Worm (Caenorhabditis elegans) whole organism, L4 larva: ENCODE measurements around the gene C05C8.7.

Experiments used
- D1046.2 ChIP-seq: fragments of 200-800 bp; sonication (Bioruptor generic); IDR thresholded peaks from 2 replicates; pipeline ENCODE4 v1.3.6; 2022; ENCODE audit warnings: missing genetic modification characterization, missing compliant biosample characterization
- F10B5.3 ChIP-seq: sonication (generic microtip); optimal IDR thresholded peaks from 2 replicates; lab custom pipeline; 2016; ENCODE audit warnings: mild to moderate bottlenecking, missing genetic modification characterization, missing compliant biosample characterization
- F49E8.2 ChIP-seq: sonication (generic microtip); optimal IDR thresholded peaks from 2 replicates; lab custom pipeline; 2016; ENCODE audit warnings: missing compliant biosample characterization, mild to moderate bottlenecking, missing genetic modification characterization, borderline replicate concordance
- R02D3.7 ChIP-seq: fragments of 150-350 bp; sonication (generic microtip); optimal IDR thresholded peaks from 3 replicates; lab custom pipeline; 2014; ENCODE audit warnings: missing biosample characterization, missing genetic modification characterization
- T26A8.4 ChIP-seq: fragments of 200-800 bp; sonication (Bioruptor generic); IDR thresholded peaks from 2 replicates; pipeline ENCODE4 v1.3.6; 2022; ENCODE audit warnings: missing genetic modification characterization, missing compliant biosample characterization
- Y75B8A.6 ChIP-seq: fragments of 200-800 bp; sonication (Bioruptor generic); IDR thresholded peaks from 2 replicates; pipeline ENCODE4 v1.3.6; 2022; ENCODE audit warnings: missing genetic modification reagents, missing genetic modification characterization, missing compliant biosample characterization
- ZK337.2 ChIP-seq: fragments of 200-800 bp; sonication (Bioruptor generic); IDR thresholded peaks from 2 replicates; pipeline ENCODE4 v1.3.6; 2022; ENCODE audit warnings: missing genetic modification reagents, missing genetic modification characterization, missing compliant biosample characterization
- aha-1 ChIP-seq: fragments of 150-350 bp; peaks from one replicate; lab custom pipeline; 2014; ENCODE audit warnings: missing biosample characterization, missing genetic modification characterization
- aly-2 ChIP-seq: sonication (generic microtip); optimal IDR thresholded peaks from 2 replicates; lab custom pipeline; 2018; ENCODE audit warnings: missing biosample characterization, missing genetic modification characterization
- arid-1 ChIP-seq: fragments of 200-800 bp; sonication (Bioruptor generic); conservative IDR thresholded peaks from 2 replicates; pipeline ENCODE4 v1.3.6; 2022; ENCODE audit warnings: missing genetic modification reagents, missing genetic modification characterization, missing compliant biosample characterization
- attf-4 ChIP-seq: sonication (generic microtip); optimal IDR thresholded peaks from 3 replicates; lab custom pipeline; 2017; ENCODE audit warnings: missing biosample characterization, missing genetic modification characterization
- cey-2 ChIP-seq: sonication (generic microtip); optimal IDR thresholded peaks from 3 replicates; lab custom pipeline; 2017; ENCODE audit warnings: missing genetic modification characterization, mild to moderate bottlenecking, missing compliant biosample characterization, antibody characterized with exemption, borderline replicate concordance; ENCODE audit not compliant: insufficient read depth
- daf-12 ChIP-seq: fragments of 150-350 bp; optimal IDR thresholded peaks from 2 replicates; lab custom pipeline; 2014; ENCODE audit warnings: missing biosample characterization, missing genetic modification reagents, missing genetic modification characterization
- daf-16 ChIP-seq, 3 experiments: sonication (generic microtip); optimal IDR thresholded peaks; 2 replicates each; lab custom pipeline; 2016 to 2017; ENCODE audit warnings: missing genetic modification characterization in 3 of 3, missing genetic modification reagents in 3 of 3, mild to moderate bottlenecking in 2 of 3, missing compliant biosample characterization in 2 of 3, missing biosample characterization in 1 of 3, moderate library complexity in 1 of 3
- dmd-8 ChIP-seq: fragments of 200-800 bp; sonication (Bioruptor generic); IDR thresholded peaks from 2 replicates; pipeline ENCODE4 v1.3.6; 2022; ENCODE audit warnings: missing genetic modification characterization, missing compliant biosample characterization
- dmd-9 ChIP-seq: fragments of 200-800 bp; sonication (Bioruptor generic); IDR thresholded peaks from 2 replicates; pipeline ENCODE4 v1.3.6; 2022; ENCODE audit warnings: missing genetic modification reagents, missing genetic modification characterization, missing compliant biosample characterization
- dpl-1 ChIP-seq: fragments of 150-350 bp; optimal IDR thresholded peaks from 2 replicates; lab custom pipeline; 2014; ENCODE audit warnings: missing biosample characterization, missing genetic modification reagents, missing genetic modification characterization
- duxl-1 ChIP-seq: sonication (generic microtip); optimal IDR thresholded peaks from 2 replicates; lab custom pipeline; 2016; ENCODE audit warnings: mild to moderate bottlenecking, missing genetic modification characterization, moderate library complexity, missing compliant biosample characterization; ENCODE audit not compliant: poor library complexity
- egl-43 ChIP-seq: fragments of 200-800 bp; sonication (Bioruptor generic); IDR thresholded peaks from 2 replicates; pipeline ENCODE4 v1.3.6; 2022; ENCODE audit warnings: missing genetic modification reagents, missing genetic modification characterization, missing compliant biosample characterization
- hlh-30 ChIP-seq: sonication (generic microtip); optimal IDR thresholded peaks from 2 replicates; lab custom pipeline; 2017; ENCODE audit warnings: antibody characterized with exemption, mild to moderate bottlenecking, missing genetic modification characterization, missing compliant biosample characterization; ENCODE audit not compliant: insufficient read depth
- hmg-1.1 ChIP-seq: fragments of 200-800 bp; sonication (Bioruptor generic); IDR thresholded peaks from 2 replicates; pipeline ENCODE4 v1.3.6; 2022; ENCODE audit warnings: missing genetic modification reagents, missing genetic modification characterization, missing compliant biosample characterization
- lim-7 ChIP-seq: fragments of 200-800 bp; sonication (Bioruptor generic); IDR thresholded peaks from 2 replicates; pipeline ENCODE4 v1.3.6; 2022; ENCODE audit warnings: missing genetic modification characterization, missing compliant biosample characterization
- lin-15B ChIP-seq: fragments of 150-350 bp; sonication (generic microtip); optimal IDR thresholded peaks from 3 replicates; lab custom pipeline; 2014; ENCODE audit warnings: missing biosample characterization, missing genetic modification characterization
- lin-29 ChIP-seq: fragments of 200-800 bp; sonication (Bioruptor generic); IDR thresholded peaks from 2 replicates; pipeline ENCODE4 v1.3.6; 2022; ENCODE audit warnings: missing genetic modification reagents, missing genetic modification characterization, missing compliant biosample characterization
- lin-38 ChIP-seq: fragments of 200-800 bp; sonication (Bioruptor generic); IDR thresholded peaks from 2 replicates; pipeline ENCODE4 v1.3.6; 2022; ENCODE audit warnings: missing genetic modification reagents, missing genetic modification characterization, missing compliant biosample characterization
- lin-39 ChIP-seq: fragments of 150-350 bp; optimal IDR thresholded peaks from 2 replicates; lab custom pipeline; 2014; ENCODE audit warnings: missing biosample characterization, missing genetic modification reagents, missing genetic modification characterization
- lsy-2 ChIP-seq, 2 experiments: fragments of 150-350 bp in 1 of 2; sonication (generic microtip) in 1 of 2; optimal IDR thresholded peaks; 2 replicates each; lab custom pipeline; 2014 to 2017; ENCODE audit warnings: missing biosample characterization in 2 of 2, missing genetic modification characterization in 2 of 2
- mdt-29 ChIP-seq: fragments of 200-800 bp; sonication (Bioruptor generic); IDR thresholded peaks from 2 replicates; pipeline ENCODE4 v1.3.6; 2022; ENCODE audit warnings: missing genetic modification reagents, missing genetic modification characterization, missing compliant biosample characterization
- mep-1 ChIP-seq: fragments of 150-350 bp; sonication (generic microtip); optimal IDR thresholded peaks from 3 replicates; lab custom pipeline; 2014; ENCODE audit warnings: missing biosample characterization, missing genetic modification characterization
- mes-2 ChIP-seq: sonication (generic microtip); optimal IDR thresholded peaks from 2 replicates; lab custom pipeline; 2016; ENCODE audit warnings: missing genotype, mild to moderate bottlenecking, missing genetic modification characterization, missing compliant biosample characterization; ENCODE audit not compliant: poor library complexity, severe bottlenecking
- mxl-2 ChIP-seq: fragments of 200-800 bp; sonication (Bioruptor generic); conservative IDR thresholded peaks from 2 replicates; pipeline ENCODE4 v1.3.6; 2022; ENCODE audit warnings: missing genetic modification reagents, missing genetic modification characterization, missing compliant biosample characterization
- nhr-25 ChIP-seq: sonication (generic microtip); optimal IDR thresholded peaks from 2 replicates; lab custom pipeline; 2017; ENCODE audit warnings: missing genetic modification characterization, mild to moderate bottlenecking, missing compliant biosample characterization, antibody characterized with exemption, moderate library complexity, borderline replicate concordance; ENCODE audit not compliant: insufficient read depth
- nhr-76 ChIP-seq: fragments of 150-350 bp; optimal IDR thresholded peaks from 2 replicates; lab custom pipeline; 2014; ENCODE audit warnings: missing biosample characterization, missing genetic modification characterization
- nhr-77 ChIP-seq: fragments of 150-350 bp; optimal IDR thresholded peaks from 2 replicates; lab custom pipeline; 2014; ENCODE audit warnings: missing biosample characterization, missing genetic modification characterization
- pha-4 ChIP-seq, 2 experiments: fragments of 150-350 bp in 1 of 2; fragments of 200-800 bp in 1 of 2; sonication (Bioruptor generic) in 1 of 2; IDR thresholded peaks in 1 of 2; optimal IDR thresholded peaks in 1 of 2; 2 replicates each; pipeline versions ENCODE4 v1.3.6 to Lab custom; 2014 to 2022; ENCODE audit warnings: missing genetic modification characterization in 2 of 2, missing genetic modification reagents in 2 of 2, missing biosample characterization in 1 of 2, missing compliant biosample characterization in 1 of 2
- rbr-2 ChIP-seq: sonication (generic microtip); optimal IDR thresholded peaks from 2 replicates; lab custom pipeline; 2016; ENCODE audit warnings: missing genotype, missing genetic modification characterization, missing compliant biosample characterization
- spr-3 ChIP-seq: fragments of 200-800 bp; sonication (Bioruptor generic); optimal IDR thresholded peaks from 2 replicates; lab custom pipeline; 2018; ENCODE audit warnings: mild to moderate bottlenecking, missing genetic modification characterization, missing compliant biosample characterization
- unc-130 ChIP-seq: sonication (generic microtip); optimal IDR thresholded peaks from 2 replicates; lab custom pipeline; 2016; ENCODE audit warnings: missing genetic modification reagents, missing genetic modification characterization, missing compliant biosample characterization
- vab-7 ChIP-seq: fragments of 200-800 bp; sonication (Bioruptor generic); IDR thresholded peaks from 2 replicates; pipeline ENCODE4 v1.3.6; 2022; ENCODE audit warnings: missing genetic modification reagents, missing genetic modification characterization, missing compliant biosample characterization
- zip-11 ChIP-seq: fragments of 200-800 bp; sonication (Bioruptor generic); IDR thresholded peaks from 2 replicates; pipeline ENCODE4 v1.3.6; 2022; ENCODE audit warnings: missing genetic modification characterization, missing compliant biosample characterization

Gene C05C8.7

ce11 chrV:7237133-7237532 is 9.7 kb downstream of the C05C8.7 start, which contains the start of gene hyls-1 (continued):
- TF ChIP-seq aly-2 (tag; lab: Kevin White, UChicago) (no peak), daf-12 (tag; lab: Kevin White, UChicago) (no peak), F49E8.2 (peak; percentile 44)

- no peak for TF ChIP-seq egl-43 (GFP tag; lab: Robert Waterston, UW)
- no peak for TF ChIP-seq dmd-8 (GFP tag; lab: Robert Waterston, UW)
- TF ChIP-seq T26A8.4 (GFP tag; lab: Robert Waterston, UW), result no peak
- TF ChIP-seq mep-1 (tag; lab: Kevin White, UChicago), result no peak
Observed at ce11 chrV:7237094-7237132, 9.9 kb downstream of the C05C8.7 start, which contains the start of gene hpo-9. TSS of gene hpo-9 (minus strand) at chrV:7237130.

DNA sequence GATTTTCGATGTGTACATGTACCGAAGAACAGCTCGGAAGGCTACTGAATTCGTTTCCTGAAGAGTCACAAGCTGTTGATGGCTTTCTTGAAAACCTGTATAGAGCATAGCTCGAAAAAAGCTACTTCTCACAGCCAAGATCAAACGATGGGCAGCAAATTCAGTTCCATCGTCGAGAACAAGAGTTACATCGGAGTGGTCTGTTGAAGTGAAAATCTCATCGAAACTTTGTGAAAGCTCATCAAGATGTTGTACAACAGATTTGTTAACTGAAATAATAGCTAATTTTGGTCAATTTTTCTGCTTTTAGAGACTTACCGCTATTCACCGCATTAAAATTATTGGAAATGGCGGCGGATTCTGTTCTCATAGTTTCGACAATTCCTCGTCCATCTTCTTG is 10.2 kb downstream of the C05C8.7 start:
- no peak for TF ChIP-seq attf-4 (tag; lab: Kevin White, UChicago)
- TF ChIP-seq mdt-29 (GFP tag; lab: Robert Waterston, UW), result no peak
- TF ChIP-seq F10B5.3, result no peak
- no peak for TF ChIP-seq zip-11 (GFP tag; lab: Robert Waterston, UW)
- peak; percentile 54 for TF ChIP-seq aha-1 (tag; lab: Kevin White, UChicago)

DNA sequence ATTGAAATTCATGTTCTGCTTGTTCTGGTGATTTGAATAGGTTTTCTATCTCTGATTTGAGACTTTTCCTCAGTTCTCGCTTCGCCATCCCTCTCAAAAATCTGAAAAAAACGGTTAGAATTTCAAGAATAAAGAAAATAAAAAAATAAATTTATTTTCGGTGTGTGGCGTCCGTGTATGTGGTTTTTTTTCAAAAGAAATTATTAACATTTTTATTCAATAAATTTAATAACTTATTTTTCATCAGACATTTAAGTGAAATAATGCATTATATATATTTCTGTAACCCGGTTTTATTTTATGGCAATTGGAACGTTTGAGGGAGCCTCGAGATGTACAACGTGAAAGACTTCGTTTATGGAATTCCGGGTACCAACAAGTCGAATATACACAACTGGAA is 12.1 kb downstream of the C05C8.7 start, which contains the start of gene C05C8.5:
Gene C05C8.5 (minus strand): TSS at position 101 of the 400 bp plus-strand sequence.
- TF ChIP-seq nhr-76 (tag; lab: Kevin White, UChicago) (no peak), daf-12 (tag; lab: Kevin White, UChicago) (no peak), unc-130 (GFP tag; lab: Kevin White, UChicago) (no peak), lsy-2 (tag; optimal IDR thresholded peaks at IDR 0.05; lab: Kevin White, UChicago) (no peak), zip-11 (GFP tag; lab: Robert Waterston, UW) (no peak), rbr-2 (no peak)

- TF ChIP-seq lim-7 (GFP tag; lab: Robert Waterston, UW) (no peak), aha-1 (tag; lab: Kevin White, UChicago) (peak; percentile 95)
Observed at ce11 chrV:7231524-7231923, 15.3 kb downstream of the C05C8.7 start.

DNA sequence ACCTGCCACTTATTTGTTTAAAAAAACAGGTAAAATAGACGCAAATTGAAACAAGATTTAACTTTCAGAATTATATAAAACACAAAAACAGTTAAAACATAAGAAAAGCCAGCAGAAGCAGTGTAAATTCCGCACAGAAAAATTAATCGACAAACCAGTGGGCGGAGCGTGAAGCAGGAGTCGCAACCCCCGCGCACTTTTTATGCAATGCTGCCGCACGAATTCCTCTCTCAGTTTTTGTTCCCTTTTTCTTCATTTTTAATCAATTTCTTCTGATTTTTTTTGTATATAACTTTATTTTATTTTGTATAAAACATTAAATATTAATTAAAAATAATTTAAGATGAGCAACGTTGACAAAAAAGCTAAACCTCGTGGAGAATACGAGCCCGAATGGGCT is 16.0 kb downstream of the C05C8.7 start, which contains the start of the genes gei-6 and krr-1:
Gene gei-6 (minus strand): TSS at position 2 of the 400 bp plus-strand sequence.
Gene krr-1 (plus strand): TSS at position 344 of the 400 bp plus-strand sequence.
- no peak for TF ChIP-seq daf-16 (GFP tag; optimal IDR thresholded peaks at IDR 0.05; lab: Kevin White, UChicago)
- TF ChIP-seq daf-16 (tag; optimal IDR thresholded peaks at IDR 0.05; lab: Kevin White, UChicago), result peak; percentile 24
- TF ChIP-seq arid-1 (GFP tag; lab: Robert Waterston, UW), result 0 out of 2 replicates have a peak, but pooled peaks have one; percentile 45
- TF ChIP-seq aha-1 (tag; lab: Kevin White, UChicago), result peak; percentile 30
- peak; percentile 11 for TF ChIP-seq hlh-30 (tag; lab: Kevin White, UChicago)
- peak; percentile 35 for TF ChIP-seq lin-15B
- TF ChIP-seq spr-3 (GFP tag; lab: Kevin White, UChicago), result no peak
- TF ChIP-seq duxl-1, result peak; percentile 28
- TF ChIP-seq egl-43 (GFP tag; lab: Robert Waterston, UW), result 0 out of 2 replicates have a peak, but pooled peaks have one; percentile 33
- TF ChIP-seq nhr-25, result no peak
- TF ChIP-seq cey-2, result no peak
- no peak for TF ChIP-seq R02D3.7 (tag; lab: Kevin White, UChicago)
- no peak for TF ChIP-seq dmd-9 (GFP tag; lab: Robert Waterston, UW)
- TF ChIP-seq mxl-2 (GFP tag; lab: Robert Waterston, UW), result no peak
- TF ChIP-seq hmg-1.1, result 0 out of 2 replicates have a peak, but pooled peaks have one; percentile 20
- TF ChIP-seq pha-4 (GFP tag; IDR thresholded peaks at IDR 0.05; lab: Robert Waterston, UW), result peak; percentile 58; the same call in 1 of the 2 replicates
- TF ChIP-seq pha-4 (tag; optimal IDR thresholded peaks at IDR 0.05; lab: Kevin White, UChicago), result no peak
- TF ChIP-seq mep-1 (tag; lab: Kevin White, UChicago), result peak; percentile 62
- TF ChIP-seq lin-29 (GFP tag; lab: Robert Waterston, UW), result no peak
- TF ChIP-seq vab-7 (GFP tag; lab: Robert Waterston, UW), result no peak
- peak; percentile 65 for TF ChIP-seq dpl-1 (GFP tag; lab: Kevin White, UChicago)
- TF ChIP-seq lin-38 (GFP tag; lab: Robert Waterston, UW), result peak; percentile 71
- no peak for TF ChIP-seq daf-12 (tag; lab: Kevin White, UChicago)
- TF ChIP-seq ZK337.2 (GFP tag; lab: Robert Waterston, UW), result no peak
- TF ChIP-seq Y75B8A.6 (GFP tag; lab: Robert Waterston, UW), result no peak
- no peak for TF ChIP-seq mdt-29 (GFP tag; lab: Robert Waterston, UW)
- TF ChIP-seq lin-39 (tag; lab: Kevin White, UChicago), result no peak
- TF ChIP-seq D1046.2 (GFP tag; lab: Robert Waterston, UW), result no peak
- peak; percentile 85 for TF ChIP-seq mes-2 (tag; lab: Kevin White, UChicago)
- TF ChIP-seq nhr-77 (tag; lab: Kevin White, UChicago), result peak; percentile 15
